Fruit fly (Drosophila melanogaster) whole organism, pupa: ENCODE data around the gene eIF3h.

Experiments
- CG10348 ChIP-seq: fragments of 200-800 bp; sonication (Bioruptor generic); IDR thresholded peaks from 2 replicates; pipeline ENCODE4 v1.3.6; 2022; ENCODE audit warnings: missing biosample characterization, missing genetic modification characterization
- CG12605 ChIP-seq: fragments of 200-800 bp; sonication (Bioruptor generic); IDR thresholded peaks from 2 replicates; pipeline ENCODE4 v1.3.6; 2022; ENCODE audit warnings: missing biosample characterization, missing genetic modification characterization
- CG17806 ChIP-seq: fragments of 200-800 bp; sonication (Bioruptor generic); optimal IDR thresholded peaks from 2 replicates; lab custom pipeline; 2018; ENCODE audit warnings: missing biosample characterization, mild to moderate bottlenecking, missing genetic modification characterization, moderate library complexity
- CG32121 ChIP-seq: fragments of 200-800 bp; sonication (Bioruptor generic); IDR thresholded peaks from 2 replicates; pipeline ENCODE4 v1.3.6; 2022; ENCODE audit warnings: missing biosample characterization, missing genetic modification characterization
- CG34367 ChIP-seq: fragments of 200-800 bp; sonication (Bioruptor generic); optimal IDR thresholded peaks from 2 replicates; lab custom pipeline; 2018; ENCODE audit warnings: missing biosample characterization, mild to moderate bottlenecking, missing genetic modification characterization
- CG4496 ChIP-seq: fragments of 200-800 bp; sonication (Bioruptor generic); IDR thresholded peaks from 3 replicates; pipeline ENCODE4 v1.3.6; 2022; ENCODE audit warnings: missing biosample characterization, missing genetic modification characterization
- CG8159 ChIP-seq: fragments of 200-800 bp; sonication (Bioruptor generic); optimal IDR thresholded peaks from 3 replicates; lab custom pipeline; 2018; ENCODE audit warnings: missing biosample characterization, mild to moderate bottlenecking, missing genetic modification characterization, moderate library complexity
- CG8301 ChIP-seq: fragments of 200-800 bp; sonication (Bioruptor generic); optimal IDR thresholded peaks from 2 replicates; lab custom pipeline; 2018; ENCODE audit warnings: missing biosample characterization, mild to moderate bottlenecking, missing genetic modification characterization
- EcR ChIP-seq: fragments of 200-800 bp; sonication (Bioruptor generic); optimal IDR thresholded peaks from 3 replicates; lab custom pipeline; 2019; ENCODE audit warnings: missing biosample characterization, missing genetic modification characterization, mild to moderate bottlenecking, moderate library complexity, missing genetic modification reagents
- Ets98B ChIP-seq: fragments of 200-800 bp; sonication (Bioruptor generic); IDR thresholded peaks from 2 replicates; pipeline ENCODE4 v1.3.6; 2022; ENCODE audit warnings: missing biosample characterization, missing genetic modification characterization
- Pif1B ChIP-seq: fragments of 200-800 bp; sonication (Bioruptor generic); optimal IDR thresholded peaks from 3 replicates; lab custom pipeline; 2016; ENCODE audit warnings: missing biosample characterization, missing genetic modification characterization
- Snoo ChIP-seq: fragments of 200-800 bp; sonication (Bioruptor generic); optimal IDR thresholded peaks from 3 replicates; lab custom pipeline; 2017; ENCODE audit warnings: missing biosample characterization, mild to moderate bottlenecking, missing genetic modification characterization, inconsistent platforms
- fd96Ca ChIP-seq: fragments of 200-800 bp; sonication (Bioruptor generic); IDR thresholded peaks from 3 replicates; pipeline ENCODE4 v1.3.6; 2022; ENCODE audit warnings: missing biosample characterization, missing genetic modification characterization
- gl ChIP-seq: fragments of 200-800 bp; sonication (Bioruptor generic); optimal IDR thresholded peaks from 2 replicates; lab custom pipeline; 2018; ENCODE audit warnings: missing biosample characterization, mild to moderate bottlenecking, missing genetic modification characterization

DNA sequence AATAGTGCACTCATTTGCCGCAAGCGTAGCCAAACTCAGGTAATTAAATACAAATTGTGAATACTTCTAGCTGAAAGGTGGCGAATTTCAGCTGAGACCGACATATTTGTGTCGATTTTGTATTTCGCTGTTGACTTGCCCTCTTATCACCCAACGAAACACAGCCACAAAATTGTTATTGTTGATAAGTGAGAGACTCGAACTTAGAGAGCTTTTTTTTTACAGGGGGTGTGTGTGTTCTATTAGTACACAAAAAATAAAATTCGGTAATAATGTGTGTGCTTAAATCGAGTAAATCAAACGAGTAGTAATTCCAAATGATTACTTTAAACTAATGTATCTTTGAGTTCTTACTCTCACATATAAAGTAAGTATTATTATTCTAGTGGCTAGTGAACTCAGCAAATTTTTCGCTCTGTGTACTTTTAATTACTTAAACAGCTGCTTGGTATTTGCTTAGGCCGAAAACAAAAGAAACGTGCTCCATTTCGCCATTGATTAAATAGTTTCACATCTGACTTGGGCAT is 8.1 kb upstream of the eIF3h start:
- TF ChIP-seq CG4496 (GFP tag; lab: Robert Waterston, UW), result 0 out of 3 replicates have a peak, but pooled peaks have one; percentile 34
- no peak for TF ChIP-seq CG10348 (GFP tag; lab: Robert Waterston, UW)
- no peak for TF ChIP-seq gl (tag; lab: Kevin White, UChicago)
- 0 out of 2 replicates have a peak, but pooled peaks have one; percentile 15 for TF ChIP-seq Ets98B (GFP tag; lab: Robert Waterston, UW)
- no peak for TF ChIP-seq CG17806 (tag; lab: Kevin White, UChicago)
- no peak for TF ChIP-seq CG8301 (tag; lab: Kevin White, UChicago)
- no peak for TF ChIP-seq CG12605
- TF ChIP-seq Snoo (tag; lab: Kevin White, UChicago), result no peak
- TF ChIP-seq EcR, result no peak
- TF ChIP-seq CG32121 (GFP tag; lab: Robert Waterston, UW), result no peak
- TF ChIP-seq fd96Ca, result no peak
- no peak for TF ChIP-seq Pif1B (GFP tag; lab: Kevin White, UChicago)
- TF ChIP-seq CG8159 (tag; lab: Kevin White, UChicago), result no peak
- no peak for TF ChIP-seq CG34367 (tag; lab: Kevin White, UChicago)
